Worm (Caenorhabditis elegans): Measurements from ENCODE around the gene irld-51.

DNA sequence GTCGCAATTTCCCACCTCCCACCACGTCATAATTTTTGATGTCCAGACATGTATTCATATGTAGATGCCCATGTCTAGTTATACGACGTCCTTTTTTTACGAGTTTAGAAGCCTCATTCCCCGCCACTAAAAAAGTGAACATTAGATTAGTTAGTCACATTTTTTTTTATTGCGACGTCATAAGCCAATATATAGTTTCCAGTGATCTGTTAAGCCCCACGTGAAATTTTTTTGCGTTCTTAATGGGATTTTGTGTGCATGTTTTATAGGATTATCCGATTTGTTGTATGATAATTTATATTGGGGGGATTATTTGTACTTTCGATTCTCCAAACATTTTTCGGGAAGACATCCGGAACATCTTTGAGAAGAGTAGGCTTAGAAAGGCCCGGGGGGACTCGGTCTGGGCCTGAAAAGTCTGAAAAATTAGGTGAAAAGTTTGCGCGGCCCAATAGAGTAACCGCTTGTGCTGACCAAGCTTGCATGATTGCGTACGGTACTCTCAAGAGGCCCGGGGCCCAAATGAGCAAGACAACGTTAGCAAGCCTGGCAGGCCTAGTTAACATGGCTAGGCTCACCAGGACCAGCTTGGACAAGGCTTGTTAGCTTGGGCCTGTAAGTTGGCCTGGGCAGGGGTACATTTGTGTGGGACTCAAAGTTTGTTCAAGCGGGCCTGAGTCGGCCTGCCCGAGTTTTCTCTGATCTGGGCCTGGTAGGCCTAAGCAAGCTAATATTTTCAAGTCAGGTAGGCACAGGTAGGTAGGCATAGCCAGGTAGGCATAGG is 12.9 kb upstream of the irld-51 start:
- TF ChIP-seq lsy-2 (tag; optimal IDR thresholded peaks at IDR 0.05): no peak
- TF ChIP-seq nhr-76 (tag; optimal IDR thresholded peaks at IDR 0.05): no peak
- no peak for TF ChIP-seq lir-3 (tag; optimal IDR thresholded peaks at IDR 0.05; ENCODE audit: poor library complexity)
- no peak for TF ChIP-seq unc-62 (GFP tag; optimal IDR thresholded peaks at IDR 0.05)
- TF ChIP-seq efl-1 (optimal IDR thresholded peaks at IDR 0.05): no peak
- TF ChIP-seq efl-1 (GFP tag; optimal IDR thresholded peaks at IDR 0.05 in 1 of 2): no peak
- TF ChIP-seq blmp-1 (tag; optimal IDR thresholded peaks at IDR 0.05): no peak
- no peak for TF ChIP-seq nhr-12 (tag; optimal IDR thresholded peaks at IDR 0.05)
- no peak for TF ChIP-seq nhr-77 (tag; optimal IDR thresholded peaks at IDR 0.05)
- no peak for TF ChIP-seq zag-1 (tag; optimal IDR thresholded peaks at IDR 0.05)
- TF ChIP-seq hpl-2 (GFP tag; optimal IDR thresholded peaks at IDR 0.05): no peak
- no peak for TF ChIP-seq elt-3 (tag; optimal IDR thresholded peaks at IDR 0.05)
- TF ChIP-seq lin-35 (GFP tag; optimal IDR thresholded peaks at IDR 0.05): no peak
- no peak for TF ChIP-seq elt-2 (tag; optimal IDR thresholded peaks at IDR 0.05)
- no peak for TF ChIP-seq dpl-1 (GFP tag; optimal IDR thresholded peaks at IDR 0.05)

Data from whole organism, L1 larva.